Fruit fly (Drosophila melanogaster) whole organism, embryonic: Measurements from ENCODE around the gene CG4338.

Experiments
- CG1602 ChIP-seq: fragments of 200-800 bp; sonication (Bioruptor generic); optimal IDR thresholded peaks from 3 replicates; lab custom pipeline; 2016; ENCODE audit warnings: missing biosample characterization, missing genetic modification characterization
- CG1832 ChIP-seq: fragments of 200-800 bp; sonication (Bioruptor generic); optimal IDR thresholded peaks from 2 replicates; lab custom pipeline; 2017; ENCODE audit warnings: missing biosample characterization, mild to moderate bottlenecking, missing genetic modification characterization, inconsistent platforms
- CG7372 ChIP-seq: fragments of 200-800 bp; sonication (Bioruptor generic); IDR thresholded peaks from 2 replicates; pipeline ENCODE4 v1.3.6; 2022; ENCODE audit warnings: missing biosample characterization, missing genetic modification characterization
- CHES-1-like ChIP-seq: fragments of 200-800 bp; sonication (Bioruptor generic); optimal IDR thresholded peaks from 2 replicates; lab custom pipeline; 2016; ENCODE audit warnings: missing biosample characterization, missing genetic modification characterization
- Sin3A ChIP-seq: fragments of >200 bp; optimal IDR thresholded peaks from 2 replicates; lab custom pipeline; 2018
- Stat92E ChIP-seq, 3 experiments: fragments of >200 bp in 2 of 3; fragments of 200-800 bp in 1 of 3; sonication (Bioruptor generic) in 1 of 3; optimal IDR thresholded peaks; 2 replicates each; lab custom pipeline; 2017 to 2019; ENCODE audit warnings: missing biosample characterization in 3 of 3, missing genetic modification characterization in 3 of 3, mild to moderate bottlenecking in 1 of 3, moderate library complexity in 1 of 3
- ab ChIP-seq: fragments of 200-800 bp; sonication (Bioruptor generic); optimal IDR thresholded peaks from 2 replicates; lab custom pipeline; 2016; ENCODE audit warnings: missing biosample characterization, missing genetic modification characterization
- eyg ChIP-seq: fragments of 200-800 bp; sonication (Bioruptor generic); optimal IDR thresholded peaks from 3 replicates; lab custom pipeline; 2016; ENCODE audit warnings: missing biosample characterization, missing genetic modification characterization
- nom ChIP-seq: fragments of 200-800 bp; sonication (Bioruptor generic); optimal IDR thresholded peaks from 2 replicates; lab custom pipeline; 2017; ENCODE audit warnings: missing biosample characterization, missing genetic modification characterization, mild to moderate bottlenecking, moderate library complexity, missing genetic modification reagents
- vfl ChIP-seq: fragments of 200-800 bp; sonication (Bioruptor generic); optimal IDR thresholded peaks from 2 replicates; lab custom pipeline; 2016; ENCODE audit warnings: missing biosample characterization, missing genetic modification characterization

DNA sequence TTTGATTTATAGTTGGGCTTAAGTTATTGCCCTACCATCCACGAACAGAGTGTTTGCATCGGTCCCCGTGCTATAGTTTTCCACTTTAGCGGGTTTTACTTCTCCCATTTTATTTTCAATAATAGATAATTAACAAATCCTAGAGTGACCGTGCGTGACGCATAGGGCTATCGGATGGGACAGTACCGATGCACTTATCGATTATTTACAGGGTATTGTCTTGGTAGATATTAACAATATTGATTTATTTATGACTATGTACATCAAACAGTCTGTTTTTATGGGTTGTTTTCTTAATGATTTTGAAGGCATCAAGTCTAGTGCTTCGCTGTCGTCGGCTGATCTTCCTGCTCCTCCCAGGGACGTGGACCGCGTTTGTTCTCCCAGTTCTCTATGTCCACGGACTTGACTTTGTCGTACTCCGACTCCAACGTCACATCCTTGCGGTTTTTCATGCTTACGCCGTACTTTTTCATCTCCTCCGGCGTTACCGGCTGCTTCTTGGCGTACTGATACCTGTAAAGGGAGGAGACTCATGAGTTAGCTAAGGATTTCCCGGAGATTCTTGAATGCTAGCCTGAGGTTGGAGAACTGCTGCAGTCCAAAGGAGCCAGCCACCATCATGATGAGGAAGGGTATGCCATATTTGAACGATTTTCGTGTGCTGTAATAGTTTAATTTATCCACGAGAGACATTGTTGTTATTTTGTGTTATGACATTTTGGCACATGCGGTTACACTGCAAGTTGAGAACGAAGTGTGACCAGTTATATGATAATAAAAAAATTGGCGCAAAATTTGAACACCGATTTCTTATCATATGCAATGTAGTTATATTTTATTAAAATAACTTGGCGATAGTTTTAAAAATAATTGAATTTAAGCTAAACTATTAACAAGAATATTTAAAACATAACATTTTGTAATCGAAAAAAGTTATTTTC lies 2.9 kb downstream of the CG4338 start, which contains the start of the genes MRG15 and Tm1:
- TF ChIP-seq CG7372 (GFP tag; lab: Robert Waterston, UW) (no peak), Stat92E (GFP tag; optimal IDR thresholded peaks at IDR 0.05; lab: Kevin White, UChicago) (no peak), Sin3A (lab: Kevin White, UChicago) (peak; percentile 50), nom (GFP tag; lab: Kevin White, UChicago) (no peak), eyg (GFP tag; lab: Kevin White, UChicago) (no peak), ab (GFP tag; lab: Kevin White, UChicago) (no peak), vfl (GFP tag; lab: Kevin White, UChicago) (no peak), CHES-1-like (GFP tag; lab: Kevin White, UChicago) (no peak), CG1832 (no peak), CG1602 (no peak)
